Fruit fly (Drosophila melanogaster) whole organism, prepupa: Measurements from ENCODE around the gene ru.

ENCODE experiments used
- CG10669 ChIP-seq: fragments of 200-800 bp; sonication (Bioruptor generic); optimal IDR thresholded peaks from 3 replicates; lab custom pipeline; 2018; ENCODE audit warnings: missing biosample characterization, mild to moderate bottlenecking, missing genetic modification characterization, moderate library complexity
- CG11762 ChIP-seq: fragments of 200-800 bp; sonication (Bioruptor generic); optimal IDR thresholded peaks from 3 replicates; lab custom pipeline; 2016; ENCODE audit warnings: missing biosample characterization, missing genetic modification characterization; ENCODE audit not compliant: insufficient read depth
- CG11902 ChIP-seq: fragments of 200-800 bp; sonication (Bioruptor generic); optimal IDR thresholded peaks from 3 replicates; lab custom pipeline; 2016; ENCODE audit warnings: missing biosample characterization, missing genetic modification characterization
- CG15336 ChIP-seq: fragments of 200-800 bp; sonication (Bioruptor generic); IDR thresholded peaks from 2 replicates; pipeline ENCODE4 v1.3.6; 2022; ENCODE audit warnings: missing biosample characterization, missing genetic modification characterization
- CG1621 ChIP-seq: fragments of 200-800 bp; sonication (Bioruptor generic); optimal IDR thresholded peaks from 3 replicates; lab custom pipeline; 2018; ENCODE audit warnings: missing biosample characterization, mild to moderate bottlenecking, missing genetic modification characterization
- CG16779 ChIP-seq: fragments of 200-800 bp; sonication (Bioruptor generic); optimal IDR thresholded peaks from 3 replicates; lab custom pipeline; 2017; ENCODE audit warnings: missing biosample characterization, mild to moderate bottlenecking, missing genetic modification characterization
- CG32006 ChIP-seq: fragments of 200-800 bp; sonication (Bioruptor generic); optimal IDR thresholded peaks from 3 replicates; lab custom pipeline; 2017; ENCODE audit warnings: missing biosample characterization, mild to moderate bottlenecking, missing genetic modification characterization
- CG34406 ChIP-seq: fragments of 200-800 bp; sonication (Bioruptor generic); optimal IDR thresholded peaks from 3 replicates; lab custom pipeline; 2016; ENCODE audit warnings: missing biosample characterization, missing genetic modification characterization
- CG3919 ChIP-seq: fragments of 200-800 bp; sonication (Bioruptor generic); optimal IDR thresholded peaks from 3 replicates; lab custom pipeline; 2016; ENCODE audit warnings: missing biosample characterization, missing genetic modification characterization
- CG6163 ChIP-seq: fragments of 200-800 bp; sonication (Bioruptor generic); IDR thresholded peaks from 3 replicates; pipeline ENCODE4 v1.3.6; 2022; ENCODE audit warnings: missing biosample characterization, missing genetic modification characterization
- CG7368 ChIP-seq: fragments of 200-800 bp; sonication (Bioruptor generic); optimal IDR thresholded peaks from 3 replicates; lab custom pipeline; 2016; ENCODE audit warnings: missing biosample characterization, missing genetic modification characterization
- CG8319 ChIP-seq: fragments of 200-800 bp; sonication (Bioruptor generic); optimal IDR thresholded peaks from 3 replicates; lab custom pipeline; 2016; ENCODE audit warnings: missing biosample characterization, missing genetic modification characterization
- Eip75B ChIP-seq: fragments of 200-800 bp; sonication (Bioruptor generic); optimal IDR thresholded peaks from 3 replicates; lab custom pipeline; 2016; ENCODE audit warnings: missing biosample characterization, missing genetic modification characterization
- Eip78C ChIP-seq: fragments of 200-800 bp; sonication (Bioruptor generic); peaks from one replicate; lab custom pipeline; 2016; ENCODE audit warnings: missing biosample characterization, missing genetic modification characterization
- Ets96B ChIP-seq: fragments of 200-800 bp; optimal IDR thresholded peaks from 2 replicates; lab custom pipeline; 2019; ENCODE audit warnings: missing biosample characterization, mild to moderate bottlenecking, missing genetic modification characterization, moderate library complexity
- Hr38 ChIP-seq: sonication (Bioruptor generic); optimal IDR thresholded peaks from 2 replicates; lab custom pipeline; 2016; ENCODE audit warnings: missing biosample characterization, missing genetic modification characterization
- Hr39 ChIP-seq: fragments of 200-800 bp; sonication (Bioruptor generic); optimal IDR thresholded peaks from 2 replicates; lab custom pipeline; 2016; ENCODE audit warnings: missing biosample characterization, missing genetic modification characterization
- Hr4 ChIP-seq: fragments of 200-800 bp; sonication (Bioruptor generic); optimal IDR thresholded peaks from 3 replicates; lab custom pipeline; 2016; ENCODE audit warnings: missing biosample characterization, missing genetic modification characterization
- Lpt ChIP-seq: fragments of 200-800 bp; sonication (Bioruptor generic); optimal IDR thresholded peaks from 3 replicates; lab custom pipeline; 2016; ENCODE audit warnings: missing biosample characterization, missing genetic modification characterization
- Met ChIP-seq: fragments of 200-800 bp; sonication (Bioruptor generic); optimal IDR thresholded peaks from 3 replicates; lab custom pipeline; 2016; ENCODE audit warnings: missing biosample characterization, missing genetic modification characterization
- Smox ChIP-seq: fragments of 200-800 bp; sonication (Bioruptor generic); optimal IDR thresholded peaks from 3 replicates; lab custom pipeline; 2016; ENCODE audit warnings: missing biosample characterization, missing genetic modification characterization
- Sox102F ChIP-seq: fragments of 200-800 bp; sonication (Bioruptor generic); optimal IDR thresholded peaks from 2 replicates; lab custom pipeline; 2016; ENCODE audit warnings: missing biosample characterization, mild to moderate bottlenecking, missing genetic modification characterization
- Sox14 ChIP-seq: fragments of 200-800 bp; sonication (Bioruptor generic); optimal IDR thresholded peaks from 3 replicates; lab custom pipeline; 2016; ENCODE audit warnings: missing biosample characterization, missing genetic modification characterization
- achi ChIP-seq: fragments of 200-800 bp; sonication (Bioruptor generic); optimal IDR thresholded peaks from 3 replicates; lab custom pipeline; 2016; ENCODE audit warnings: missing biosample characterization, missing genetic modification characterization
- cyc ChIP-seq: fragments of 200-800 bp; sonication (Bioruptor generic); optimal IDR thresholded peaks from 3 replicates; lab custom pipeline; 2016; ENCODE audit warnings: missing biosample characterization, missing genetic modification characterization
- dsx ChIP-seq: fragments of 200-800 bp; optimal IDR thresholded peaks from 3 replicates; lab custom pipeline; 2019; ENCODE audit warnings: missing biosample characterization, mild to moderate bottlenecking, missing genetic modification characterization, moderate library complexity; ENCODE audit not compliant: poor library complexity, severe bottlenecking
- eg ChIP-seq: fragments of 200-800 bp; sonication (Bioruptor generic); IDR thresholded peaks from 3 replicates; pipeline ENCODE4 v1.3.6; 2022; ENCODE audit warnings: missing biosample characterization, missing genetic modification characterization
- esn ChIP-seq: fragments of 200-800 bp; sonication (Bioruptor generic); optimal IDR thresholded peaks from 2 replicates; lab custom pipeline; 2016; ENCODE audit warnings: missing biosample characterization, mild to moderate bottlenecking, missing genetic modification characterization, moderate library complexity
- fd85E ChIP-seq: fragments of 200-800 bp; sonication (Bioruptor generic); optimal IDR thresholded peaks from 3 replicates; lab custom pipeline; 2016; ENCODE audit warnings: missing biosample characterization, missing genetic modification characterization
- lz ChIP-seq: fragments of 200-800 bp; sonication (Bioruptor generic); optimal IDR thresholded peaks from 3 replicates; lab custom pipeline; 2016; ENCODE audit warnings: missing biosample characterization, missing genetic modification characterization
- pdm3 ChIP-seq: fragments of 200-800 bp; sonication (Bioruptor generic); optimal IDR thresholded peaks from 3 replicates; lab custom pipeline; 2016; ENCODE audit warnings: missing biosample characterization, missing genetic modification characterization
- ss ChIP-seq, 2 experiments: fragments of 200-800 bp; sonication (Bioruptor generic); optimal IDR thresholded peaks; 2 replicates in 1 of 2; 3 replicates in 1 of 2; lab custom pipeline; 2017 to 2018; ENCODE audit warnings: mild to moderate bottlenecking in 2 of 2, missing biosample characterization in 2 of 2, missing genetic modification characterization in 2 of 2, moderate library complexity in 1 of 2
- svp ChIP-seq: fragments of 200-800 bp; sonication (Bioruptor generic); peaks from one replicate; lab custom pipeline; 2016; ENCODE audit warnings: missing biosample characterization, missing genetic modification characterization
- topi ChIP-seq: fragments of 200-800 bp; sonication (Bioruptor generic); optimal IDR thresholded peaks from 3 replicates; lab custom pipeline; 2016; ENCODE audit warnings: missing biosample characterization, missing genetic modification characterization

ru gene

dm6 chr3L:1401364-1401978 lies 31.0 kb downstream of the ru start (continued):
- TF ChIP-seq CG1621, result no peak
- TF ChIP-seq, all 60 proteins: peak for 3

dm6 chr3L:1402152-1402551 lies 31.7 kb downstream of the ru start:
- TF ChIP-seq topi (GFP tag; lab: Kevin White, UChicago) (no peak), Smox (no peak), CG16779 (tag; lab: Kevin White, UChicago) (no peak), Hr4 (GFP tag; lab: Kevin White, UChicago) (no peak), Hr38 (no peak), eg (GFP tag; lab: Robert Waterston, UW) (no peak), ss (GFP tag; optimal IDR thresholded peaks at IDR 0.05; lab: Kevin White, UChicago) (no peak)
- TF ChIP-seq, all 60 proteins: peak for 0

- TF ChIP-seq svp (GFP tag; lab: Kevin White, UChicago) (peak; percentile 31), Lpt (GFP tag; lab: Kevin White, UChicago) (no peak)
Measured at dm6 chr3L:1404549-1404948, 34.1 kb downstream of the ru start.

dm6 chr3L:1408093-1408492 lies 37.7 kb downstream of the ru start:
- TF ChIP-seq lz (GFP tag; lab: Kevin White, UChicago) (peak; percentile 16), CG15336 (GFP tag; lab: Robert Waterston, UW) (no peak), CG34406 (no peak), dsx (GFP tag; lab: Kevin White, UChicago) (peak; percentile 11), CG8319 (GFP tag; lab: Kevin White, UChicago) (peak; percentile 16), CG10669 (GFP tag; lab: Kevin White, UChicago) (peak; percentile 16), Ets96B (tag; lab: Kevin White, UChicago) (peak; percentile 18), fd85E (GFP tag; lab: Kevin White, UChicago) (no peak), CG3919 (GFP tag; lab: Kevin White, UChicago) (peak; percentile 52), CG32006 (GFP tag; lab: Kevin White, UChicago) (no peak), svp (GFP tag; lab: Kevin White, UChicago) (peak; percentile 91), pdm3 (no peak), topi (GFP tag; lab: Kevin White, UChicago) (peak; percentile 68), CG7368 (GFP tag; lab: Kevin White, UChicago) (peak; percentile 14), esn (GFP tag; lab: Kevin White, UChicago) (no peak), Sox102F (GFP tag; lab: Kevin White, UChicago) (no peak), Eip78C (GFP tag; lab: Kevin White, UChicago) (peak; percentile 84), achi (GFP tag; lab: Kevin White, UChicago) (peak; percentile 44), CG6163 (GFP tag; lab: Robert Waterston, UW) (peak; percentile 44; the same call in 1 of the 3 replicates), CG11902 (GFP tag; lab: Kevin White, UChicago) (peak; percentile 44), CG11762 (peak; percentile 16), cyc (GFP tag; lab: Kevin White, UChicago) (peak; percentile 72), Eip75B (GFP tag; lab: Kevin White, UChicago) (peak; percentile 29)

dm6 chr3L:1410369-1411107 lies 40.1 kb downstream of the ru start, which contains the start of gene CG9168:
Gene CG9168, plus strand, starts transcription at chr3L:1411057.
- no peak for TF ChIP-seq Met (GFP tag; lab: Kevin White, UChicago)
- TF ChIP-seq cyc (GFP tag; lab: Kevin White, UChicago), result no peak
- TF ChIP-seq ss (GFP tag; optimal IDR thresholded peaks at IDR 0.05; lab: Kevin White, UChicago), result peak in 1 of 2 experiments; percentile 17
- no peak for TF ChIP-seq CG11762
- TF ChIP-seq Sox14 (GFP tag; lab: Kevin White, UChicago), result no peak
- no peak for TF ChIP-seq Hr39
- no peak for TF ChIP-seq svp (GFP tag; lab: Kevin White, UChicago)
- TF ChIP-seq, all 60 proteins: peak for 1
